Fruit fly (Drosophila melanogaster): Measurements from ENCODE around the gene CG17544.
A peak's percentile ranks its signal among the peaks of the same experiment; 100 is the strongest.

The CG17544 gene

dm6 chr2L:19439598-19440230, 41.4 kb upstream of the CG17544 start (continued):
- TF ChIP-seq Trl (optimal IDR thresholded peaks at IDR 0.05): no peak
- peak; percentile 59 for TF ChIP-seq Trl (GFP tag; optimal IDR thresholded peaks at IDR 0.05)
- TF ChIP-seq br (optimal IDR thresholded peaks at IDR 0.05): no peak
- no peak for TF ChIP-seq CG3838 (GFP tag; optimal IDR thresholded peaks at IDR 0.05)
- TF ChIP-seq CG18476 (GFP tag; optimal IDR thresholded peaks at IDR 0.05): peak; percentile 53
- TF ChIP-seq CG6175 (GFP tag; IDR thresholded peaks at IDR 0.05): no peak
- TF ChIP-seq Lpt (GFP tag; optimal IDR thresholded peaks at IDR 0.05): no peak
- TF ChIP-seq CG2875 (GFP tag; optimal IDR thresholded peaks at IDR 0.05): peak; percentile 85
- peak; percentile 96 for TF ChIP-seq CG15269 (tag; optimal IDR thresholded peaks at IDR 0.05)
- peak; percentile 57 for TF ChIP-seq Mes4 (GFP tag; optimal IDR thresholded peaks at IDR 0.05)
- peak; percentile 45; the same call in 2 of the 3 replicates for TF ChIP-seq croc (GFP tag; conservative IDR thresholded peaks at IDR 0.05)
- peak; percentile 61; the same call in 2 of the 3 replicates for TF ChIP-seq Mrtf (GFP tag; IDR thresholded peaks at IDR 0.05)
- peak; percentile 33 for TF ChIP-seq CG6813 (GFP tag; optimal IDR thresholded peaks at IDR 0.05)
- TF ChIP-seq CG14667 (GFP tag; IDR thresholded peaks at IDR 0.05): peak; percentile 61
- peak; percentile 93 for TF ChIP-seq CG14050 (GFP tag; IDR thresholded peaks at IDR 0.05)
- peak; percentile 64 for TF ChIP-seq sob (GFP tag; IDR thresholded peaks at IDR 0.05)
- TF ChIP-seq D19A (tag; optimal IDR thresholded peaks at IDR 0.05): peak; percentile 65
- peak; percentile 25 for TF ChIP-seq trh (GFP tag; optimal IDR thresholded peaks at IDR 0.05)
- peak; percentile 61 for TF ChIP-seq CG31441 (GFP tag; IDR thresholded peaks at IDR 0.05)
- TF ChIP-seq CG17361 (GFP tag; IDR thresholded peaks at IDR 0.05): peak; percentile 74
- TF ChIP-seq CG10565 (GFP tag; optimal IDR thresholded peaks at IDR 0.05): no peak
- TF ChIP-seq CG9727 (GFP tag; optimal IDR thresholded peaks at IDR 0.05): peak; percentile 70
- TF ChIP-seq Vsx1 (GFP tag; optimal IDR thresholded peaks at IDR 0.05): peak; percentile 67
- peak; percentile 88 for TF ChIP-seq jing (GFP tag; optimal IDR thresholded peaks at IDR 0.05)
- peak; percentile 89 for TF ChIP-seq seq (GFP tag; IDR thresholded peaks at IDR 0.05)
- peak; percentile 86 for TF ChIP-seq wdn (GFP tag; IDR thresholded peaks at IDR 0.05)
- TF ChIP-seq MBD-R2 (GFP tag; IDR thresholded peaks at IDR 0.05): peak; percentile 84
- no peak for TF ChIP-seq hbn (GFP tag; IDR thresholded peaks at IDR 0.05; ENCODE audit: partially characterized antibody)
- TF ChIP-seq CG7786 (GFP tag; optimal IDR thresholded peaks at IDR 0.05): peak; percentile 74
- TF ChIP-seq Ptx1 (GFP tag; IDR thresholded peaks at IDR 0.05): peak; percentile 79
- no peak for TF ChIP-seq HLH4C (GFP tag; IDR thresholded peaks at IDR 0.05; ENCODE audit: partially characterized antibody)
- TF ChIP-seq chinmo (GFP tag; IDR thresholded peaks at IDR 0.05; ENCODE audit: partially characterized antibody): 0 out of 4 replicates have a peak, but pooled peaks have one; percentile 73
- TF ChIP-seq CG10209 (GFP tag; optimal IDR thresholded peaks at IDR 0.05): peak; percentile 73
- no peak for TF ChIP-seq CG12104 (GFP tag; optimal IDR thresholded peaks at IDR 0.05)
- peak; percentile 44 for TF ChIP-seq Atf-2 (GFP tag; optimal IDR thresholded peaks at IDR 0.05)
- TF ChIP-seq Hr78 (GFP tag; optimal IDR thresholded peaks at IDR 0.05): peak in 1 of 2 experiments; percentile 67
- TF ChIP-seq CG10321 (GFP tag; IDR thresholded peaks at IDR 0.05): peak; percentile 77
- peak; percentile 67 for TF ChIP-seq dmrt11E (tag; optimal IDR thresholded peaks at IDR 0.05)
- peak; percentile 5 for TF ChIP-seq CTCF (GFP tag; optimal IDR thresholded peaks at IDR 0.05)
- peak in 1 of 2 experiments; percentile 72 for TF ChIP-seq Eip74EF (GFP tag; optimal IDR thresholded peaks at IDR 0.05)
- peak; percentile 84 for TF ChIP-seq row (GFP tag; IDR thresholded peaks at IDR 0.05)
- no peak for TF ChIP-seq Sry-β (GFP tag; optimal IDR thresholded peaks at IDR 0.05)
- 0 out of 3 replicates have a peak, but pooled peaks have one; percentile 52 for TF ChIP-seq jigr1 (GFP tag; IDR thresholded peaks at IDR 0.05)
- TF ChIP-seq Dref (GFP tag; IDR thresholded peaks at IDR 0.05): no peak
- peak; percentile 70 for TF ChIP-seq bcd (GFP tag; optimal IDR thresholded peaks at IDR 0.05)
- TF ChIP-seq Hand (GFP tag; optimal IDR thresholded peaks at IDR 0.05): no peak
- peak; percentile 45 for TF ChIP-seq CG33557 (GFP tag; optimal IDR thresholded peaks at IDR 0.05)
- TF ChIP-seq kah (GFP tag; optimal IDR thresholded peaks at IDR 0.05): peak; percentile 34
- peak; percentile 27 for TF ChIP-seq MTF-1 (GFP tag; optimal IDR thresholded peaks at IDR 0.05; ENCODE audit: borderline replicate concordance)
- peak; percentile 88 for TF ChIP-seq wor (GFP tag; IDR thresholded peaks at IDR 0.05)
